Worm (Caenorhabditis elegans): ENCODE results near the gene R04A9.6.

- no peak for TF ChIP-seq ceh-9 (tag; optimal IDR thresholded peaks at IDR 0.05)
- no peak for TF ChIP-seq nfya-1 (tag; optimal IDR thresholded peaks at IDR 0.05)
- no peak for TF ChIP-seq pros-1 (tag; optimal IDR thresholded peaks at IDR 0.05)
Observed at ce11 chrX:357792-358191, 39.6 kb upstream of the R04A9.6 start, which contains the start of gene C04E7.1.
